Worm (Caenorhabditis elegans) whole organism, young adult: ENCODE measurements around the gene F55A11.11.

Experiments used
- B0019.2 ChIP-seq: fragments of 200-800 bp; sonication (Bioruptor generic); conservative IDR thresholded peaks from 2 replicates; pipeline ENCODE4 v1.3.6; 2022; ENCODE audit warnings: missing genetic modification reagents, missing genetic modification characterization, missing compliant biosample characterization
- B0035.1 ChIP-seq: sonication (generic microtip); optimal IDR thresholded peaks from 2 replicates; lab custom pipeline; 2016; ENCODE audit warnings: missing genetic modification characterization, mild to moderate bottlenecking, missing compliant biosample characterization, missing genotype, missing genetic modification reagents
- B0336.3 ChIP-seq: fragments of 200-800 bp; sonication (Bioruptor generic); IDR thresholded peaks from 2 replicates; pipeline ENCODE4 v1.3.6; 2022; ENCODE audit warnings: missing genetic modification characterization, missing compliant biosample characterization
- C06A6.2 ChIP-seq: fragments of 200-800 bp; sonication (Bioruptor generic); conservative IDR thresholded peaks from 2 replicates; pipeline ENCODE4 v1.3.6; 2022; ENCODE audit warnings: missing genetic modification characterization, missing compliant biosample characterization
- F33H1.4 ChIP-seq: fragments of 200-800 bp; sonication (Bioruptor generic); IDR thresholded peaks from 2 replicates; pipeline ENCODE4 v1.3.6; 2022; ENCODE audit warnings: missing genetic modification reagents, missing genetic modification characterization, missing compliant biosample characterization
- F37B4.10 ChIP-seq: fragments of 200-800 bp; sonication (Bioruptor generic); IDR thresholded peaks from 2 replicates; pipeline ENCODE4 v1.3.6; 2022; ENCODE audit warnings: missing genetic modification characterization, missing compliant biosample characterization
- F39B2.1 ChIP-seq: fragments of 200-800 bp; sonication (Bioruptor generic); IDR thresholded peaks from 2 replicates; pipeline ENCODE4 v1.3.6; 2022; ENCODE audit warnings: missing genetic modification reagents, missing genetic modification characterization, missing compliant biosample characterization
- T07F8.4 ChIP-seq: sonication (generic microtip); optimal IDR thresholded peaks from 2 replicates; lab custom pipeline; 2016; ENCODE audit warnings: mild to moderate bottlenecking, missing genetic modification characterization, moderate library complexity, missing compliant biosample characterization
- Y56A3A.18 ChIP-seq: fragments of 200-800 bp; sonication (Bioruptor generic); IDR thresholded peaks from 2 replicates; pipeline ENCODE4 v1.3.6; 2022; ENCODE audit warnings: missing genetic modification reagents, missing genetic modification characterization, missing compliant biosample characterization
- Y79H2A.3 ChIP-seq: fragments of 200-800 bp; sonication (Bioruptor generic); conservative IDR thresholded peaks from 2 replicates; pipeline ENCODE4 v1.3.6; 2022; ENCODE audit warnings: missing genetic modification reagents, missing genetic modification characterization, missing compliant biosample characterization
- atf-7 ChIP-seq: sonication (generic microtip); optimal IDR thresholded peaks from 2 replicates; lab custom pipeline; 2017; ENCODE audit warnings: mild to moderate bottlenecking, missing genetic modification characterization, missing compliant biosample characterization
- athp-1 ChIP-seq: sonication (generic microtip); optimal IDR thresholded peaks from 2 replicates; lab custom pipeline; 2017; ENCODE audit warnings: mild to moderate bottlenecking, missing genetic modification characterization, missing compliant biosample characterization
- attf-6 ChIP-seq: fragments of 200-800 bp; sonication (Bioruptor generic); IDR thresholded peaks from 2 replicates; pipeline ENCODE4 v1.3.6; 2022; ENCODE audit warnings: missing genetic modification reagents, missing genetic modification characterization, missing compliant biosample characterization
- cebp-1 ChIP-seq, 2 experiments: fragments of 200-800 bp in 1 of 2; sonication (Bioruptor generic) in 1 of 2; sonication (generic microtip) in 1 of 2; IDR thresholded peaks in 1 of 2; optimal IDR thresholded peaks in 1 of 2; 2 replicates each; pipeline versions ENCODE4 v1.3.6 to Lab custom; 2017 to 2022; ENCODE audit warnings: missing compliant biosample characterization in 2 of 2, missing genetic modification characterization in 2 of 2, mild to moderate bottlenecking in 1 of 2, missing genetic modification reagents in 1 of 2, moderate library complexity in 1 of 2
- ceh-100 ChIP-seq: fragments of 200-800 bp; sonication (Bioruptor generic); IDR thresholded peaks from 2 replicates; pipeline ENCODE4 v1.3.6; 2022; ENCODE audit warnings: missing genetic modification reagents, missing genetic modification characterization, missing compliant biosample characterization
- ceh-27 ChIP-seq: fragments of 200-800 bp; sonication (Bioruptor generic); optimal IDR thresholded peaks from 2 replicates; lab custom pipeline; 2018; ENCODE audit warnings: mild to moderate bottlenecking, missing genetic modification characterization, moderate library complexity, missing compliant biosample characterization
- ceh-40 ChIP-seq: fragments of 200-800 bp; sonication (Bioruptor generic); IDR thresholded peaks from 2 replicates; pipeline ENCODE4 v1.3.6; 2022; ENCODE audit warnings: missing genetic modification characterization, missing compliant biosample characterization
- dpff-1 ChIP-seq: sonication (generic microtip); optimal IDR thresholded peaks from 2 replicates; lab custom pipeline; 2017; ENCODE audit warnings: mild to moderate bottlenecking, missing genetic modification characterization, missing compliant biosample characterization
- egl-44 ChIP-seq: fragments of 200-800 bp; sonication (Bioruptor generic); IDR thresholded peaks from 2 replicates; pipeline ENCODE4 v1.3.6; 2022; ENCODE audit warnings: missing genetic modification reagents, missing genetic modification characterization, missing compliant biosample characterization
- fkh-3 ChIP-seq: sonication (generic microtip); optimal IDR thresholded peaks from 2 replicates; lab custom pipeline; 2016; ENCODE audit warnings: mild to moderate bottlenecking, missing genetic modification characterization, missing compliant biosample characterization
- let-526 ChIP-seq: fragments of 200-800 bp; sonication (Bioruptor generic); IDR thresholded peaks from 2 replicates; pipeline ENCODE4 v1.3.6; 2022; ENCODE audit warnings: missing genetic modification reagents, missing genetic modification characterization, missing compliant biosample characterization
- lin-26 ChIP-seq: fragments of 200-800 bp; sonication (Bioruptor generic); IDR thresholded peaks from 2 replicates; pipeline ENCODE4 v1.3.6; 2022; ENCODE audit warnings: missing genetic modification reagents, missing genetic modification characterization, missing compliant biosample characterization
- lin-40 ChIP-seq: sonication (generic microtip); optimal IDR thresholded peaks from 2 replicates; lab custom pipeline; 2016; ENCODE audit warnings: missing genetic modification characterization, mild to moderate bottlenecking, missing compliant biosample characterization, missing genotype, missing genetic modification reagents
- lin-54 ChIP-seq: fragments of 200-800 bp; sonication (Bioruptor generic); optimal IDR thresholded peaks from 2 replicates; lab custom pipeline; 2018; ENCODE audit warnings: mild to moderate bottlenecking, missing genetic modification characterization, missing compliant biosample characterization
- lsl-1 ChIP-seq: fragments of 200-800 bp; sonication (Bioruptor generic); optimal IDR thresholded peaks from 2 replicates; lab custom pipeline; 2018; ENCODE audit warnings: mild to moderate bottlenecking, missing genetic modification characterization, moderate library complexity, missing compliant biosample characterization
- madf-3 ChIP-seq: fragments of 200-800 bp; sonication (Bioruptor generic); IDR thresholded peaks from 2 replicates; pipeline ENCODE4 v1.3.6; 2022; ENCODE audit warnings: missing genetic modification reagents, missing genetic modification characterization, missing compliant biosample characterization
- madf-8 ChIP-seq: fragments of 200-800 bp; sonication (Bioruptor generic); conservative IDR thresholded peaks from 2 replicates; pipeline ENCODE4 v1.3.6; 2022; ENCODE audit warnings: missing genetic modification reagents, missing genetic modification characterization, missing compliant biosample characterization
- mxl-1 ChIP-seq: sonication (generic microtip); optimal IDR thresholded peaks from 2 replicates; lab custom pipeline; 2016; ENCODE audit warnings: missing genetic modification characterization, missing compliant biosample characterization
- pbrm-1 ChIP-seq: fragments of 200-800 bp; sonication (Bioruptor generic); IDR thresholded peaks from 2 replicates; pipeline ENCODE4 v1.3.6; 2022; ENCODE audit warnings: missing genetic modification reagents, missing genetic modification characterization, missing compliant biosample characterization
- pha-4 ChIP-seq: fragments of 150-350 bp; sonication (generic microtip); optimal IDR thresholded peaks from 2 replicates; lab custom pipeline; 2014; ENCODE audit warnings: missing biosample characterization, missing genetic modification reagents, missing genetic modification characterization
- rcor-1 ChIP-seq: fragments of 200-800 bp; sonication (Bioruptor generic); IDR thresholded peaks from 2 replicates; pipeline ENCODE4 v1.3.6; 2022; ENCODE audit warnings: missing genetic modification reagents, missing genetic modification characterization, missing compliant biosample characterization
- repo-1 ChIP-seq: sonication (generic microtip); optimal IDR thresholded peaks from 2 replicates; lab custom pipeline; 2017; ENCODE audit warnings: mild to moderate bottlenecking, missing genetic modification characterization, missing compliant biosample characterization
- rpc-1 ChIP-seq, 2 experiments: fragments of 150-350 bp in 1 of 2; sonication (generic microtip) in 1 of 2; optimal IDR thresholded peaks; 2 replicates each; lab custom pipeline; 2014 to 2018; ENCODE audit warnings: missing biosample characterization in 1 of 2, missing genetic modification characterization in 1 of 2, missing genetic modification reagents in 1 of 2, missing genotype in 1 of 2
- sea-2 ChIP-seq: fragments of 200-800 bp; sonication (Bioruptor generic); IDR thresholded peaks from 2 replicates; pipeline ENCODE4 v1.3.6; 2022; ENCODE audit warnings: missing genetic modification characterization, missing compliant biosample characterization
- snpc-1.1 ChIP-seq: sonication (generic microtip); optimal IDR thresholded peaks from 2 replicates; lab custom pipeline; 2017; ENCODE audit warnings: missing genetic modification characterization, mild to moderate bottlenecking, missing compliant biosample characterization, antibody characterized with exemption, moderate library complexity, missing genotype, missing genetic modification reagents; ENCODE audit not compliant: insufficient read depth
- snpc-1.3 ChIP-seq: sonication (generic microtip); optimal IDR thresholded peaks from 2 replicates; lab custom pipeline; 2017; ENCODE audit warnings: missing genetic modification characterization, mild to moderate bottlenecking, missing compliant biosample characterization, antibody characterized with exemption, moderate library complexity, missing genotype, missing genetic modification reagents; ENCODE audit not compliant: insufficient read depth
- snpc-3.4 ChIP-seq: sonication (generic microtip); optimal IDR thresholded peaks from 2 replicates; lab custom pipeline; 2017; ENCODE audit warnings: missing genetic modification characterization, mild to moderate bottlenecking, missing compliant biosample characterization, antibody characterized with exemption, moderate library complexity, missing genotype, missing genetic modification reagents
- snpc-4 ChIP-seq, 5 experiments: fragments of 150-350 bp in 1 of 5; sonication (generic microtip) in 4 of 5; optimal IDR thresholded peaks; 2 replicates each; lab custom pipeline; 2014 to 2018; ENCODE audit warnings: missing genetic modification characterization in 5 of 5, missing biosample characterization in 3 of 5, antibody characterized with exemption in 2 of 5, mild to moderate bottlenecking in 2 of 5, missing compliant biosample characterization in 2 of 5, missing genotype in 2 of 5, moderate library complexity in 2 of 5, missing genetic modification reagents in 1 of 5
- somi-1 ChIP-seq: fragments of 200-800 bp; sonication (Bioruptor generic); optimal IDR thresholded peaks from 2 replicates; lab custom pipeline; 2018; ENCODE audit warnings: mild to moderate bottlenecking, missing genetic modification characterization, missing compliant biosample characterization
- sptf-2 ChIP-seq: fragments of 200-800 bp; sonication (Bioruptor generic); optimal IDR thresholded peaks from 2 replicates; lab custom pipeline; 2018; ENCODE audit warnings: mild to moderate bottlenecking, missing genetic modification characterization, missing compliant biosample characterization
- tbp1 ChIP-seq: fragments of 200-800 bp; sonication (Bioruptor generic); optimal IDR thresholded peaks from 2 replicates; lab custom pipeline; 2018; ENCODE audit warnings: mild to moderate bottlenecking, missing genetic modification characterization, missing compliant biosample characterization
- unc-62 ChIP-seq: fragments of 150-350 bp; optimal IDR thresholded peaks from 2 replicates; lab custom pipeline; 2014; ENCODE audit warnings: missing biosample characterization, missing genetic modification reagents, missing genetic modification characterization
- zfh-2 ChIP-seq: fragments of 200-800 bp; sonication (Bioruptor generic); conservative IDR thresholded peaks from 2 replicates; pipeline ENCODE4 v1.3.6; 2022; ENCODE audit warnings: missing genetic modification reagents, missing genetic modification characterization, missing compliant biosample characterization
- zim-3 ChIP-seq: sonication (generic microtip); optimal IDR thresholded peaks from 2 replicates; lab custom pipeline; 2017; ENCODE audit warnings: mild to moderate bottlenecking, missing genetic modification characterization, moderate library complexity, missing compliant biosample characterization
- ztf-22 ChIP-seq: fragments of 200-800 bp; sonication (Bioruptor generic); optimal IDR thresholded peaks from 2 replicates; lab custom pipeline; 2018; ENCODE audit warnings: mild to moderate bottlenecking, missing genetic modification characterization, moderate library complexity, missing compliant biosample characterization
- ztf-25 ChIP-seq: fragments of 200-800 bp; sonication (Bioruptor generic); IDR thresholded peaks from 2 replicates; pipeline ENCODE4 v1.3.6; 2022; ENCODE audit warnings: missing genetic modification reagents, missing genetic modification characterization, missing compliant biosample characterization

F55A11.11 gene

DNA sequence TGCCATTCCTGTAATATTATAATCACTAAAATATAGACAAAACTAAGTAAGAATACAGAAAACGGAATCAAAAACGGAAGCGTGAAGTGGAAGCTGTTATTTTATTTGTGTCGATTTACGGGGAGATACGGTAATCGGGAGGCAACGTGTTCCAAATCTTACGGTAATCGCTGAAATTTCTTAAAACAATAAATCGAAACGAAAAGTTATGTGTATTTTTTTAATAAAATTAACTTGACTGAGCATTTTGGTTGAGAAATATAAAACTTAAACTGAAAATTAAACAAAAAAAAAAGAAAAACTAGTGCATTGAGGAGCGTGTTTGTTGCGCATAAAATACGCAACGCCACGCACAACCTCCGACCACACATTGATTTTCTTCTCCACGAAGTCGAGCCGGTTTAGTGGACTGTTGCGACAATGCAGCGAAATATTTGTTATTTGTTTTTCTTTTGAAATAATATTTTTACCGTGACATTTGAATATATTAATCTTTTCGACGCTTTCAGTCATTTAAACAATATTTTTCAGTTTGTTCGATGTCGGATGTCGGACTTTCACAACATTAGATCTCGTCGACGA is 18.5 kb upstream of the F55A11.11 start, which contains the start of the genes F55A11.1 and syx-5 (continued):
- TF ChIP-seq lsl-1 (GFP tag; lab: Kevin White, UChicago): peak; percentile 97
- TF ChIP-seq madf-8 (GFP tag; lab: Robert Waterston, UW): peak; percentile 34; the same call in 1 of the 2 replicates
- TF ChIP-seq snpc-1.1: peak; percentile 15
- TF ChIP-seq madf-3 (GFP tag; lab: Robert Waterston, UW): no peak
- no peak for TF ChIP-seq unc-62 (GFP tag; lab: Kevin White, UChicago)
- TF ChIP-seq lin-40 (tag; lab: Kevin White, UChicago): peak; percentile 95
- no peak for TF ChIP-seq sea-2 (GFP tag; lab: Robert Waterston, UW)
- no peak for TF ChIP-seq rpc-1 (optimal IDR thresholded peaks at IDR 0.05; lab: Kevin White, UChicago)
- TF ChIP-seq rpc-1 (tag; optimal IDR thresholded peaks at IDR 0.05; lab: Kevin White, UChicago): no peak
- no peak for TF ChIP-seq mxl-1 (tag; lab: Kevin White, UChicago)
- TF ChIP-seq snpc-1.3 (tag; lab: Kevin White, UChicago): no peak
- TF ChIP-seq cebp-1 (GFP tag; IDR thresholded peaks at IDR 0.05; lab: Robert Waterston, UW): no peak
- TF ChIP-seq cebp-1 (tag; optimal IDR thresholded peaks at IDR 0.05; lab: Kevin White, UChicago): peak; percentile 74
- no peak for TF ChIP-seq Y79H2A.3 (GFP tag; lab: Robert Waterston, UW)
- no peak for TF ChIP-seq sptf-2 (GFP tag; lab: Kevin White, UChicago)
- no peak for TF ChIP-seq ceh-27 (GFP tag; lab: Kevin White, UChicago)
- TF ChIP-seq lin-26: no peak
- peak; percentile 92 for TF ChIP-seq repo-1 (tag; lab: Kevin White, UChicago)
- no peak for TF ChIP-seq ceh-40 (GFP tag; lab: Robert Waterston, UW)
- peak; percentile 68 for TF ChIP-seq B0019.2
- TF ChIP-seq B0336.3: peak; percentile 71
- TF ChIP-seq egl-44 (GFP tag; lab: Robert Waterston, UW): no peak
- TF ChIP-seq dpff-1 (tag; lab: Kevin White, UChicago): no peak
- no peak for TF ChIP-seq ztf-22
- TF ChIP-seq ceh-100: peak; percentile 61
- TF ChIP-seq F39B2.1 (GFP tag; lab: Robert Waterston, UW): no peak
- TF ChIP-seq zim-3 (tag; lab: Kevin White, UChicago): no peak
- peak; percentile 62 for TF ChIP-seq atf-7 (tag; lab: Kevin White, UChicago)
- 0 out of 2 replicates have a peak, but pooled peaks have one; percentile 51 for TF ChIP-seq C06A6.2
- peak; percentile 45 for TF ChIP-seq somi-1
- TF ChIP-seq lin-54 (GFP tag; lab: Kevin White, UChicago): peak; percentile 70
- TF ChIP-seq pha-4 (tag; lab: Kevin White, UChicago): no peak
- TF ChIP-seq pbrm-1 (GFP tag; lab: Robert Waterston, UW): peak; percentile 87
- TF ChIP-seq B0035.1 (tag; lab: Kevin White, UChicago): peak; percentile 7
- TF ChIP-seq rcor-1 (GFP tag; lab: Robert Waterston, UW): peak; percentile 79
- TF ChIP-seq fkh-3 (tag; lab: Kevin White, UChicago): no peak
- TF ChIP-seq ztf-25 (GFP tag; lab: Robert Waterston, UW): no peak
- no peak for TF ChIP-seq T07F8.4
- TF ChIP-seq attf-6 (GFP tag; lab: Robert Waterston, UW): no peak
- TF ChIP-seq snpc-3.4 (tag; lab: Kevin White, UChicago): peak; percentile 1
- 0 out of 2 replicates have a peak, but pooled peaks have one; percentile 71 for TF ChIP-seq Y56A3A.18 (GFP tag; lab: Robert Waterston, UW)
- no peak for TF ChIP-seq athp-1 (tag; lab: Kevin White, UChicago)
- no peak for TF ChIP-seq F37B4.10 (GFP tag; lab: Robert Waterston, UW)
- no peak for TF ChIP-seq snpc-4 (GFP tag; optimal IDR thresholded peaks at IDR 0.05; lab: Kevin White, UChicago)
- peak; percentile 2 to 82 (median 52) for TF ChIP-seq snpc-4 (tag; optimal IDR thresholded peaks at IDR 0.05; lab: Kevin White, UChicago)
- no peak for TF ChIP-seq let-526 (GFP tag; lab: Robert Waterston, UW)
- peak; percentile 58 for TF ChIP-seq tbp1
- peak; percentile 55 for TF ChIP-seq F33H1.4
- no peak for TF ChIP-seq zfh-2 (GFP tag; lab: Robert Waterston, UW)
